Worm (Caenorhabditis elegans) whole organism, early embryonic: ENCODE data around the gene T05H4.11.

Experiments used
- F13C5.2 ChIP-seq: sonication (generic microtip); optimal IDR thresholded peaks from 2 replicates; lab custom pipeline; 2017; ENCODE audit warnings: mild to moderate bottlenecking, missing genetic modification characterization, inconsistent platforms, missing compliant biosample characterization
- ama-1 ChIP-seq: fragments of 150-350 bp; optimal IDR thresholded peaks from 2 replicates; lab custom pipeline; 2014
- ceh-13 ChIP-seq: fragments of 200-800 bp; sonication (Bioruptor generic); optimal IDR thresholded peaks from 2 replicates; lab custom pipeline; 2018; ENCODE audit warnings: mild to moderate bottlenecking, missing genetic modification characterization, missing compliant biosample characterization
- ceh-36 ChIP-seq: sonication (generic microtip); optimal IDR thresholded peaks from 2 replicates; lab custom pipeline; 2016; ENCODE audit warnings: missing genetic modification characterization, inconsistent platforms, missing compliant biosample characterization
- ets-7 ChIP-seq: sonication (generic microtip); optimal IDR thresholded peaks from 2 replicates; lab custom pipeline; 2016; ENCODE audit warnings: missing genotype, missing genetic modification characterization, missing compliant biosample characterization
- hmbx-1 ChIP-seq: sonication (generic microtip); optimal IDR thresholded peaks from 2 replicates; lab custom pipeline; 2016; ENCODE audit warnings: mild to moderate bottlenecking, missing genetic modification characterization, missing compliant biosample characterization
- hmg-4 ChIP-seq: fragments of 200-800 bp; sonication (Bioruptor generic); optimal IDR thresholded peaks from 2 replicates; lab custom pipeline; 2018; ENCODE audit warnings: mild to moderate bottlenecking, missing genetic modification characterization, missing compliant biosample characterization
- hnd-1 ChIP-seq: sonication (generic microtip); optimal IDR thresholded peaks from 2 replicates; lab custom pipeline; 2016; ENCODE audit warnings: missing genetic modification characterization, missing compliant biosample characterization
- pes-1 ChIP-seq: fragments of 200-800 bp; sonication (Bioruptor generic); IDR thresholded peaks from 2 replicates; pipeline ENCODE4 v1.3.6; 2022; ENCODE audit warnings: missing genetic modification reagents, missing genetic modification characterization, missing compliant biosample characterization
- scrt-1 ChIP-seq: fragments of 200-800 bp; sonication (Bioruptor generic); IDR thresholded peaks from 2 replicates; pipeline ENCODE4 v1.3.6; 2022; ENCODE audit warnings: missing genetic modification characterization, missing compliant biosample characterization
- sea-1 ChIP-seq: fragments of 200-800 bp; sonication (Bioruptor generic); conservative IDR thresholded peaks from 2 replicates; pipeline ENCODE4 v1.3.6; 2022; ENCODE audit warnings: missing genetic modification characterization, missing compliant biosample characterization
- tbx-11 ChIP-seq: fragments of 200-800 bp; sonication (Bioruptor generic); IDR thresholded peaks from 2 replicates; pipeline ENCODE4 v1.3.6; 2022; ENCODE audit warnings: missing genetic modification characterization, missing compliant biosample characterization
- tbx-37 ChIP-seq: fragments of 200-800 bp; sonication (Bioruptor generic); conservative IDR thresholded peaks from 2 replicates; pipeline ENCODE4 v1.3.6; 2022; ENCODE audit warnings: missing genetic modification reagents, missing genetic modification characterization, missing compliant biosample characterization
- tra-4 ChIP-seq: sonication (generic microtip); optimal IDR thresholded peaks from 2 replicates; lab custom pipeline; 2017; ENCODE audit warnings: missing genetic modification characterization, missing compliant biosample characterization

ce11 chrV:6461250-6461649 is 35.2 kb upstream of the T05H4.11 start:
- TF ChIP-seq tra-4, result no peak
- no peak for TF ChIP-seq hnd-1 (tag; lab: Kevin White, UChicago)
- no peak for TF ChIP-seq sea-1
- no peak for TF ChIP-seq F13C5.2 (tag; lab: Kevin White, UChicago)
- no peak for TF ChIP-seq hmg-4 (GFP tag; lab: Kevin White, UChicago)
- no peak for TF ChIP-seq tbx-11
- TF ChIP-seq scrt-1, result no peak
- TF ChIP-seq pes-1 (GFP tag; lab: Robert Waterston, UW), result no peak
- no peak for TF ChIP-seq ama-1 (lab: Kevin White, UChicago)
- no peak for TF ChIP-seq hmbx-1 (tag; lab: Kevin White, UChicago)
- TF ChIP-seq ets-7 (tag; lab: Kevin White, UChicago), result no peak
- TF ChIP-seq ceh-36 (tag; lab: Kevin White, UChicago), result no peak
- no peak for TF ChIP-seq ceh-13 (GFP tag; lab: Kevin White, UChicago)
- TF ChIP-seq tbx-37 (GFP tag; lab: Robert Waterston, UW), result no peak
